Fruit fly (Drosophila melanogaster) S2 (cell line): ENCODE data around the gene CG18262.

Source experiments
- CG8478 ChIP-seq: fragments of >200 bp; optimal IDR thresholded peaks from 2 replicates; lab custom pipeline; 2018
- CTCF ChIP-seq, 2 experiments: fragments of >200 bp; optimal IDR thresholded peaks; 2 replicates each; lab custom pipeline; 2018

dm6 chrX:8198935-8199580 lies 46.3 kb downstream of the CG18262 start:
- TF ChIP-seq CTCF (optimal IDR thresholded peaks at IDR 0.05; lab: Kevin White, UChicago) = no peak
- TF ChIP-seq CG8478 (lab: Kevin White, UChicago) = no peak
